Fruit fly (Drosophila melanogaster) whole organism, embryonic: ENCODE data around the gene CG14995.

Experiments
- Aef1 ChIP-seq: fragments of 200-800 bp; sonication (Bioruptor generic); IDR thresholded peaks from 3 replicates; pipeline ENCODE4 v1.3.6; 2022; ENCODE audit warnings: missing biosample characterization, missing genetic modification characterization
- Atf6 ChIP-seq: fragments of 200-800 bp; sonication (Bioruptor generic); IDR thresholded peaks from 2 replicates; pipeline ENCODE4 v1.3.6; 2022; ENCODE audit warnings: missing biosample characterization, missing genetic modification characterization
- CG10274 ChIP-seq: fragments of 200-800 bp; sonication (Bioruptor generic); optimal IDR thresholded peaks from 3 replicates; lab custom pipeline; 2017; ENCODE audit warnings: missing biosample characterization, mild to moderate bottlenecking, missing genetic modification characterization
- CG10321 ChIP-seq: fragments of 200-800 bp; sonication (Bioruptor generic); IDR thresholded peaks from 2 replicates; pipeline ENCODE4 v1.3.6; 2022; ENCODE audit warnings: missing biosample characterization, missing genetic modification characterization
- CG11560 ChIP-seq: fragments of 200-800 bp; sonication (Bioruptor generic); IDR thresholded peaks from 3 replicates; pipeline ENCODE4 v1.3.6; 2022; ENCODE audit warnings: missing biosample characterization, missing genetic modification characterization
- CG11723 ChIP-seq: fragments of 200-800 bp; sonication (Bioruptor generic); optimal IDR thresholded peaks from 2 replicates; lab custom pipeline; 2017; ENCODE audit warnings: missing biosample characterization, mild to moderate bottlenecking, missing genetic modification characterization
- CG12299 ChIP-seq: fragments of 200-800 bp; sonication (Bioruptor generic); optimal IDR thresholded peaks from 2 replicates; lab custom pipeline; 2018; ENCODE audit warnings: missing biosample characterization, mild to moderate bottlenecking, missing genetic modification characterization
- CG15073 ChIP-seq: fragments of 200-800 bp; sonication (Bioruptor generic); optimal IDR thresholded peaks from 2 replicates; lab custom pipeline; 2016; ENCODE audit warnings: missing biosample characterization, missing genetic modification characterization
- CG15269 ChIP-seq: fragments of 200-800 bp; sonication (Bioruptor generic); optimal IDR thresholded peaks from 2 replicates; lab custom pipeline; 2018; ENCODE audit warnings: missing biosample characterization, mild to moderate bottlenecking, missing genetic modification characterization, moderate library complexity
- CG1602 ChIP-seq: fragments of 200-800 bp; sonication (Bioruptor generic); optimal IDR thresholded peaks from 3 replicates; lab custom pipeline; 2016; ENCODE audit warnings: missing biosample characterization, missing genetic modification characterization
- CG18262 ChIP-seq: fragments of 200-800 bp; optimal IDR thresholded peaks from 3 replicates; lab custom pipeline; 2019; ENCODE audit warnings: missing biosample characterization, mild to moderate bottlenecking, missing genetic modification characterization, moderate library complexity
- CG2678 ChIP-seq: fragments of 200-800 bp; sonication (Bioruptor generic); optimal IDR thresholded peaks from 3 replicates; lab custom pipeline; 2019; ENCODE audit warnings: missing biosample characterization, mild to moderate bottlenecking, missing genetic modification characterization, moderate library complexity
- CG30431 ChIP-seq: fragments of 200-800 bp; sonication (Bioruptor generic); optimal IDR thresholded peaks from 2 replicates; lab custom pipeline; 2017; ENCODE audit warnings: missing biosample characterization, missing genetic modification characterization
- CG31441 ChIP-seq: fragments of 200-800 bp; sonication (Bioruptor generic); IDR thresholded peaks from 2 replicates; pipeline ENCODE4 v1.3.6; 2022; ENCODE audit warnings: missing biosample characterization, missing genetic modification characterization
- CG3281 ChIP-seq: fragments of 200-800 bp; sonication (Bioruptor generic); optimal IDR thresholded peaks from 3 replicates; lab custom pipeline; 2017; ENCODE audit warnings: missing biosample characterization, mild to moderate bottlenecking, missing genetic modification characterization
- CG34422 ChIP-seq: fragments of 200-800 bp; sonication (Bioruptor generic); IDR thresholded peaks from 3 replicates; pipeline ENCODE4 v1.3.6; 2022; ENCODE audit warnings: missing biosample characterization, missing genetic modification characterization
- CG5180 ChIP-seq: fragments of 200-800 bp; sonication (Bioruptor generic); optimal IDR thresholded peaks from 3 replicates; lab custom pipeline; 2017; ENCODE audit warnings: missing biosample characterization, missing genetic modification characterization, mild to moderate bottlenecking, moderate library complexity, missing genetic modification reagents
- CG6654 ChIP-seq: fragments of 200-800 bp; sonication (Bioruptor generic); optimal IDR thresholded peaks from 2 replicates; lab custom pipeline; 2017; ENCODE audit warnings: missing biosample characterization, mild to moderate bottlenecking, missing genetic modification characterization
- CG7372 ChIP-seq: fragments of 200-800 bp; sonication (Bioruptor generic); IDR thresholded peaks from 2 replicates; pipeline ENCODE4 v1.3.6; 2022; ENCODE audit warnings: missing biosample characterization, missing genetic modification characterization
- CG7786 ChIP-seq: fragments of 200-800 bp; sonication (Bioruptor generic); optimal IDR thresholded peaks from 2 replicates; lab custom pipeline; 2016; ENCODE audit warnings: missing biosample characterization, missing genetic modification characterization
- CG7987 ChIP-seq: fragments of 200-800 bp; sonication (Bioruptor generic); optimal IDR thresholded peaks from 2 replicates; lab custom pipeline; 2018; ENCODE audit warnings: missing biosample characterization, mild to moderate bottlenecking, missing genetic modification characterization, moderate library complexity
- CG8290 ChIP-seq, 3 experiments: fragments of 200-800 bp; sonication (Bioruptor generic); optimal IDR thresholded peaks; 2 replicates each; lab custom pipeline; 2016 to 2019; ENCODE audit warnings: missing biosample characterization in 3 of 3, missing genetic modification characterization in 3 of 3, mild to moderate bottlenecking in 2 of 3, moderate library complexity in 1 of 3
- CG9727 ChIP-seq: fragments of 200-800 bp; sonication (Bioruptor generic); optimal IDR thresholded peaks from 3 replicates; lab custom pipeline; 2017; ENCODE audit warnings: missing biosample characterization, mild to moderate bottlenecking, missing genetic modification characterization
- CrebB ChIP-seq: fragments of 200-800 bp; sonication (Bioruptor generic); optimal IDR thresholded peaks from 3 replicates; lab custom pipeline; 2018; ENCODE audit warnings: missing biosample characterization, mild to moderate bottlenecking, missing genetic modification characterization
- Dref ChIP-seq: fragments of 200-800 bp; sonication (Bioruptor generic); IDR thresholded peaks from 2 replicates; pipeline ENCODE4 v1.3.6; 2022; ENCODE audit warnings: missing biosample characterization, missing genetic modification characterization
- Gsc ChIP-seq: fragments of 200-800 bp; sonication (Bioruptor generic); IDR thresholded peaks from 2 replicates; pipeline ENCODE4 v1.3.6; 2022; ENCODE audit warnings: missing biosample characterization, missing genetic modification characterization
- MTF-1 ChIP-seq: fragments of 200-800 bp; sonication (Bioruptor generic); optimal IDR thresholded peaks from 2 replicates; lab custom pipeline; 2018; ENCODE audit warnings: missing biosample characterization, mild to moderate bottlenecking, missing genetic modification characterization, borderline replicate concordance
- Poxn ChIP-seq: fragments of 200-800 bp; sonication (Bioruptor generic); IDR thresholded peaks from 2 replicates; pipeline ENCODE4 v1.3.6; 2022; ENCODE audit warnings: missing biosample characterization, missing genetic modification characterization
- Ravus ChIP-seq: fragments of 200-800 bp; sonication (Bioruptor generic); IDR thresholded peaks from 2 replicates; pipeline ENCODE4 v1.3.6; 2022; ENCODE audit warnings: missing biosample characterization, missing genetic modification characterization
- Scr ChIP-seq: fragments of 200-800 bp; sonication (Bioruptor generic); IDR thresholded peaks from 2 replicates; pipeline ENCODE4 v1.3.6; 2022; ENCODE audit warnings: missing biosample characterization, missing genetic modification characterization; ENCODE audit not compliant: partially characterized antibody
- ab ChIP-seq: fragments of 200-800 bp; sonication (Bioruptor generic); optimal IDR thresholded peaks from 2 replicates; lab custom pipeline; 2016; ENCODE audit warnings: missing biosample characterization, missing genetic modification characterization
- bab2 ChIP-seq: fragments of 200-800 bp; sonication (Bioruptor generic); optimal IDR thresholded peaks from 2 replicates; lab custom pipeline; 2016; ENCODE audit warnings: missing biosample characterization, missing genetic modification characterization
- corto ChIP-seq: fragments of 200-800 bp; sonication (Bioruptor generic); optimal IDR thresholded peaks from 2 replicates; lab custom pipeline; 2016; ENCODE audit warnings: missing biosample characterization, mild to moderate bottlenecking, missing genetic modification characterization, moderate library complexity
- dati ChIP-seq: fragments of 200-800 bp; sonication (Bioruptor generic); IDR thresholded peaks from 2 replicates; pipeline ENCODE4 v1.3.6; 2022; ENCODE audit warnings: missing biosample characterization, missing genetic modification characterization
- disco-r ChIP-seq: fragments of 200-800 bp; sonication (Bioruptor generic); optimal IDR thresholded peaks from 2 replicates; lab custom pipeline; 2016; ENCODE audit warnings: missing biosample characterization, missing genetic modification characterization
- dysf ChIP-seq: fragments of 200-800 bp; sonication (Bioruptor generic); IDR thresholded peaks from 3 replicates; pipeline ENCODE4 v1.3.6; 2022; ENCODE audit warnings: missing biosample characterization, missing genetic modification characterization
- esg ChIP-seq: fragments of 200-800 bp; sonication (Bioruptor generic); conservative IDR thresholded peaks from 2 replicates; pipeline ENCODE4 v1.3.6; 2022; ENCODE audit warnings: missing biosample characterization, missing genetic modification characterization
- exex ChIP-seq: fragments of 200-800 bp; sonication (Bioruptor generic); optimal IDR thresholded peaks from 4 replicates; lab custom pipeline; 2018; ENCODE audit warnings: missing biosample characterization, mild to moderate bottlenecking, missing genetic modification characterization, moderate library complexity
- fu2 ChIP-seq: fragments of 200-800 bp; sonication (Bioruptor generic); optimal IDR thresholded peaks from 2 replicates; lab custom pipeline; 2016; ENCODE audit warnings: missing biosample characterization, missing genetic modification characterization
- gfzf ChIP-seq: fragments of 200-800 bp; sonication (Bioruptor generic); optimal IDR thresholded peaks from 2 replicates; lab custom pipeline; 2016; ENCODE audit warnings: missing biosample characterization, mild to moderate bottlenecking, missing genetic modification characterization, moderate library complexity
- hbn ChIP-seq: fragments of 200-800 bp; sonication (Bioruptor generic); IDR thresholded peaks from 2 replicates; pipeline ENCODE4 v1.3.6; 2022; ENCODE audit warnings: missing biosample characterization, missing genetic modification characterization; ENCODE audit not compliant: partially characterized antibody
- her ChIP-seq: fragments of 200-800 bp; sonication (Bioruptor generic); optimal IDR thresholded peaks from 2 replicates; lab custom pipeline; 2016; ENCODE audit warnings: missing biosample characterization, missing genetic modification characterization
- nom ChIP-seq: fragments of 200-800 bp; sonication (Bioruptor generic); optimal IDR thresholded peaks from 2 replicates; lab custom pipeline; 2017; ENCODE audit warnings: missing biosample characterization, missing genetic modification characterization, mild to moderate bottlenecking, moderate library complexity, missing genetic modification reagents
- pnt ChIP-seq: fragments of 200-800 bp; sonication (Bioruptor generic); optimal IDR thresholded peaks from 3 replicates; lab custom pipeline; 2016; ENCODE audit warnings: missing biosample characterization, missing genetic modification characterization
- prd ChIP-seq, 3 experiments: fragments of >200 bp in 2 of 3; fragments of 200-800 bp in 1 of 3; sonication (Bioruptor generic) in 1 of 3; optimal IDR thresholded peaks in 2 of 3; IDR thresholded peaks in 1 of 3; 2 replicates in 2 of 3; 3 replicates in 1 of 3; pipeline versions ENCODE4 v1.3.6 to Lab custom; 2017 to 2022; ENCODE audit warnings: missing biosample characterization in 1 of 3, missing genetic modification characterization in 1 of 3
- rib ChIP-seq: fragments of 200-800 bp; sonication (Bioruptor generic); IDR thresholded peaks from 2 replicates; pipeline ENCODE4 v1.3.6; 2022; ENCODE audit warnings: missing biosample characterization, missing genetic modification characterization
- row ChIP-seq: fragments of 200-800 bp; sonication (Bioruptor generic); IDR thresholded peaks from 3 replicates; pipeline ENCODE4 v1.3.6; 2022; ENCODE audit warnings: missing biosample characterization, missing genetic modification characterization
- salm ChIP-seq: fragments of 200-800 bp; sonication (Bioruptor generic); optimal IDR thresholded peaks from 2 replicates; lab custom pipeline; 2018; ENCODE audit warnings: missing biosample characterization, mild to moderate bottlenecking, missing genetic modification characterization
- trh ChIP-seq: fragments of 200-800 bp; sonication (Bioruptor generic); optimal IDR thresholded peaks from 2 replicates; lab custom pipeline; 2016; ENCODE audit warnings: missing biosample characterization, missing genetic modification characterization
- unpg ChIP-seq: fragments of 200-800 bp; sonication (Bioruptor generic); optimal IDR thresholded peaks from 3 replicates; lab custom pipeline; 2018; ENCODE audit warnings: missing biosample characterization, mild to moderate bottlenecking, missing genetic modification characterization, moderate library complexity

The CG14995 gene

DNA sequence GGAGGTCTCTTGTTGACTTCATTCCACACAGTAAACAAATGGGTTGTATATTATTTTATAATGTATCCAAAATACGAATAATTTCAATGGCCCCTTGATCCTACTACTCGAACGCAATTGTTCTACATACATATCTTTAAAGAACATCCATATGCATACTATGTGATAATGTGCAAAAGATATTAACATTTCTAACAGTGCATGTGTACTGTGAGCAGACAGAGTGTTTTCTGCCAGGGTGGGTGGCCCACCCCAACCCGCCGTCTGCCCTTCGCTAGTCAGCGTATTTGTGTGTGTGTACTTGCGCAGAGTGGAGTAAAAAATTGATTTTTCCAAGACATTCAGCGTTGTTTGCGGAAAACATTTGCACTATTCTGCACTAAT lies 32.1 kb downstream of the CG14995 start (continued):
- no peak for TF ChIP-seq prd (optimal IDR thresholded peaks at IDR 0.05; lab: Kevin White, UChicago)
- peak; percentile 66 for TF ChIP-seq prd (GFP tag; IDR thresholded peaks at IDR 0.05; lab: Robert Waterston, UW)
- TF ChIP-seq CG7372 (GFP tag; lab: Robert Waterston, UW), result no peak
- TF ChIP-seq Gsc, result peak; percentile 30; the same call in 1 of the 2 replicates
- 0 out of 2 replicates have a peak, but pooled peaks have one; percentile 18 for TF ChIP-seq CG10321
- TF ChIP-seq CG8290 (GFP tag; optimal IDR thresholded peaks at IDR 0.05; lab: Kevin White, UChicago), result no peak
- peak in 1 of 2 experiments; percentile 95 for TF ChIP-seq CG8290 (tag; optimal IDR thresholded peaks at IDR 0.05; lab: Kevin White, UChicago)
- peak; percentile 41 for TF ChIP-seq MTF-1
- no peak for TF ChIP-seq trh (GFP tag; lab: Kevin White, UChicago)
- peak; percentile 38; the same call in 1 of the 2 replicates for TF ChIP-seq CG31441 (GFP tag; lab: Robert Waterston, UW)
- peak; percentile 57 for TF ChIP-seq CG30431 (GFP tag; lab: Kevin White, UChicago)
- no peak for TF ChIP-seq ab
- TF ChIP-seq CG6654 (GFP tag; lab: Kevin White, UChicago), result peak; percentile 26
- TF ChIP-seq CG2678, result peak; percentile 37
- TF ChIP-seq corto (GFP tag; lab: Kevin White, UChicago), result peak; percentile 85
- TF ChIP-seq CG7987 (GFP tag; lab: Kevin White, UChicago), result peak; percentile 14
- TF ChIP-seq CG18262 (tag; lab: Kevin White, UChicago), result peak; percentile 22
- peak; percentile 32 for TF ChIP-seq CG12299
- peak; percentile 81 for TF ChIP-seq esg (GFP tag; lab: Robert Waterston, UW)
- TF ChIP-seq Aef1 (GFP tag; lab: Robert Waterston, UW), result peak; percentile 69
- TF ChIP-seq dati, result peak; percentile 58; the same call in 1 of the 2 replicates
- TF ChIP-seq fu2 (GFP tag; lab: Kevin White, UChicago), result no peak
- TF ChIP-seq Poxn (GFP tag; lab: Robert Waterston, UW), result peak; percentile 37; the same call in 1 of the 2 replicates
- peak; percentile 45 for TF ChIP-seq nom (GFP tag; lab: Kevin White, UChicago)
- peak; percentile 20 for TF ChIP-seq CG15269 (tag; lab: Kevin White, UChicago)
- TF ChIP-seq CG34422 (GFP tag; lab: Robert Waterston, UW), result peak; percentile 6; the same call in 1 of the 3 replicates
- no peak for TF ChIP-seq CG10274 (GFP tag; lab: Kevin White, UChicago)
- TF ChIP-seq exex (tag; lab: Kevin White, UChicago), result no peak
- TF ChIP-seq CG11560 (tag; lab: Robert Waterston, UW), result no peak
- TF ChIP-seq row (GFP tag; lab: Robert Waterston, UW), result peak; percentile 69
- TF ChIP-seq Ravus (GFP tag; lab: Robert Waterston, UW), result peak; percentile 57
- no peak for TF ChIP-seq her (GFP tag; lab: Kevin White, UChicago)
- TF ChIP-seq CG5180 (GFP tag; lab: Kevin White, UChicago), result no peak
- TF ChIP-seq gfzf (GFP tag; lab: Kevin White, UChicago), result no peak
- TF ChIP-seq CG9727, result no peak
- TF ChIP-seq unpg, result peak; percentile 74
- no peak for TF ChIP-seq CG11723 (GFP tag; lab: Kevin White, UChicago)
- TF ChIP-seq disco-r (GFP tag; lab: Kevin White, UChicago), result no peak
- TF ChIP-seq CG3281 (GFP tag; lab: Kevin White, UChicago), result no peak
- peak; percentile 26 for TF ChIP-seq CG7786 (GFP tag; lab: Kevin White, UChicago)
- no peak for TF ChIP-seq hbn (GFP tag; lab: Robert Waterston, UW)
- TF ChIP-seq Dref (GFP tag; lab: Robert Waterston, UW), result no peak
- TF ChIP-seq CrebB (tag; lab: Kevin White, UChicago), result no peak
- TF ChIP-seq pnt (GFP tag; lab: Kevin White, UChicago), result peak; percentile 20
- no peak for TF ChIP-seq salm (tag; lab: Kevin White, UChicago)
- TF ChIP-seq bab2 (GFP tag; lab: Kevin White, UChicago), result peak; percentile 57
- TF ChIP-seq dysf, result peak; percentile 78
- TF ChIP-seq Scr (GFP tag; lab: Robert Waterston, UW), result no peak
- 0 out of 2 replicates have a peak, but pooled peaks have one; percentile 10 for TF ChIP-seq rib (GFP tag; lab: Robert Waterston, UW)
- peak; percentile 74 for TF ChIP-seq Atf6 (GFP tag; lab: Robert Waterston, UW)
- TF ChIP-seq CG1602, result peak; percentile 49
- no peak for TF ChIP-seq CG15073 (GFP tag; lab: Kevin White, UChicago)
